Worm (Caenorhabditis elegans) whole organism, L4/young adult: ENCODE data around the gene ogt-1.

Experiments used
- dao-5 ChIP-seq: sonication (generic microtip); optimal IDR thresholded peaks from 2 replicates; lab custom pipeline; 2016; ENCODE audit warnings: missing genotype, missing genetic modification characterization, moderate library complexity, missing compliant biosample characterization
- him-1 ChIP-seq: sonication (generic microtip); optimal IDR thresholded peaks from 2 replicates; lab custom pipeline; 2016; ENCODE audit warnings: missing genotype, missing genetic modification reagents, missing genetic modification characterization, missing compliant biosample characterization

DNA sequence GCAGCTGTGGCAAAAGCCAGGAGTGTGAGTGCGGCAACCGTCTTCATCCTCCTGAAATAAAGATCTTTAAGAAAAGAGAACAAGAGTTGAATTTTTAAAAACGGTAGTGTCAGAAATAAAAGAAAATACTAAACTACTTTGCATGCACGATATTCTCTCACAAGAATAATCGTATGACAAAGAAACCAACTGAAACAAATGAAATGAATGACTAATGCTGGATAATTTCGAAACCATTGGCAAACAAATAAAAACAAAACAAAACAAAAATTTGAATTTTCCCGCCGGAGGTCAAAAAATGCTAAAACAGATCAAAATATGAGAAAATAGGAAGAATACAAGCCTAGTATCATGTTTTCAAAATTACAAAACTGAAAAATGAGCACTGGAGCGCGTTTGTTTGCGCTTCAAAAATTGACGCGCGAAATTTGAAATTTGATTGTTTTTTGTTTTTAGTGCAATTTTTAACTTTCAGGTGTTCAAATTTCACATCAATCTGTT lies 49.6 kb downstream of the ogt-1 start, which contains the start of gene cpg-2:
- TF ChIP-seq him-1 (no peak), dao-5 (tag; lab: Kevin White, UChicago) (no peak)
